Fruit fly (Drosophila melanogaster) whole organism, embryonic: ENCODE results near the gene CG14965.

Experiments used
- CG10209 ChIP-seq: fragments of 200-800 bp; sonication (Bioruptor generic); optimal IDR thresholded peaks from 3 replicates; lab custom pipeline; 2017; ENCODE audit warnings: missing biosample characterization, mild to moderate bottlenecking, missing genetic modification characterization, missing genetic modification reagents
- CG10321 ChIP-seq: fragments of 200-800 bp; sonication (Bioruptor generic); IDR thresholded peaks from 2 replicates; pipeline ENCODE4 v1.3.6; 2022; ENCODE audit warnings: missing biosample characterization, missing genetic modification characterization
- CG11247 ChIP-seq: fragments of 200-800 bp; sonication (Bioruptor generic); IDR thresholded peaks from 2 replicates; pipeline ENCODE4 v1.3.6; 2022; ENCODE audit warnings: missing biosample characterization, missing genetic modification characterization
- CG11456 ChIP-seq: fragments of 200-800 bp; sonication (Bioruptor generic); IDR thresholded peaks from 3 replicates; pipeline ENCODE4 v1.3.6; 2022; ENCODE audit warnings: missing biosample characterization, missing genetic modification characterization
- CG11560 ChIP-seq: fragments of 200-800 bp; sonication (Bioruptor generic); IDR thresholded peaks from 3 replicates; pipeline ENCODE4 v1.3.6; 2022; ENCODE audit warnings: missing biosample characterization, missing genetic modification characterization
- CG14050 ChIP-seq: fragments of 200-800 bp; sonication (Bioruptor generic); IDR thresholded peaks from 3 replicates; pipeline ENCODE4 v1.3.6; 2022; ENCODE audit warnings: missing biosample characterization, missing genetic modification characterization
- CG1603 ChIP-seq: fragments of 200-800 bp; sonication (Bioruptor generic); optimal IDR thresholded peaks from 2 replicates; lab custom pipeline; 2019; ENCODE audit warnings: missing biosample characterization, mild to moderate bottlenecking, missing genetic modification characterization, moderate library complexity
- CG16779 ChIP-seq: fragments of 200-800 bp; sonication (Bioruptor generic); IDR thresholded peaks from 2 replicates; pipeline ENCODE4 v1.3.6; 2022; ENCODE audit warnings: missing biosample characterization, missing genetic modification characterization
- CG17186 ChIP-seq: fragments of 200-800 bp; sonication (Bioruptor generic); optimal IDR thresholded peaks from 3 replicates; lab custom pipeline; 2017; ENCODE audit warnings: missing biosample characterization, missing genetic modification reagents, missing genetic modification characterization
- CG17612 ChIP-seq: fragments of 200-800 bp; sonication (Bioruptor generic); IDR thresholded peaks from 2 replicates; pipeline ENCODE4 v1.3.6; 2022; ENCODE audit warnings: missing biosample characterization, missing genetic modification characterization
- CG17912 ChIP-seq: fragments of 200-800 bp; sonication (Bioruptor generic); optimal IDR thresholded peaks from 2 replicates; lab custom pipeline; 2018; ENCODE audit warnings: missing biosample characterization, mild to moderate bottlenecking, missing genetic modification characterization
- CG18619 ChIP-seq: fragments of 200-800 bp; sonication (Bioruptor generic); optimal IDR thresholded peaks from 3 replicates; lab custom pipeline; 2017; ENCODE audit warnings: missing biosample characterization, mild to moderate bottlenecking, missing genetic modification characterization
- CG2120 ChIP-seq: fragments of 200-800 bp; sonication (Bioruptor generic); optimal IDR thresholded peaks from 3 replicates; lab custom pipeline; 2016; ENCODE audit warnings: missing biosample characterization, missing genetic modification characterization
- CG2889 ChIP-seq: fragments of 200-800 bp; sonication (Bioruptor generic); IDR thresholded peaks from 3 replicates; pipeline ENCODE4 v1.3.6; 2022; ENCODE audit warnings: missing biosample characterization, missing genetic modification characterization
- CG31224 ChIP-seq: fragments of 200-800 bp; sonication (Bioruptor generic); IDR thresholded peaks from 2 replicates; pipeline ENCODE4 v1.3.6; 2022; ENCODE audit warnings: missing biosample characterization, missing genetic modification characterization
- CG6175 ChIP-seq: fragments of 200-800 bp; sonication (Bioruptor generic); IDR thresholded peaks from 3 replicates; pipeline ENCODE4 v1.3.6; 2022; ENCODE audit warnings: missing biosample characterization, missing genetic modification characterization
- CG6254 ChIP-seq: fragments of 200-800 bp; sonication (Bioruptor generic); optimal IDR thresholded peaks from 3 replicates; lab custom pipeline; 2017; ENCODE audit warnings: mild to moderate bottlenecking, missing biosample characterization, missing genetic modification reagents, missing genetic modification characterization
- CG6683 ChIP-seq: fragments of 200-800 bp; sonication (Bioruptor generic); optimal IDR thresholded peaks from 2 replicates; lab custom pipeline; 2017; ENCODE audit warnings: missing biosample characterization, mild to moderate bottlenecking, missing genetic modification characterization, missing genetic modification reagents
- CG6791 ChIP-seq: fragments of 200-800 bp; sonication (Bioruptor generic); IDR thresholded peaks from 3 replicates; pipeline ENCODE4 v1.3.6; 2022; ENCODE audit warnings: missing biosample characterization, missing genetic modification characterization; ENCODE audit not compliant: partially characterized antibody
- CG8089 ChIP-seq: fragments of 200-800 bp; sonication (Bioruptor generic); optimal IDR thresholded peaks from 3 replicates; lab custom pipeline; 2016; ENCODE audit warnings: missing biosample characterization, missing genetic modification characterization
- CG8281 ChIP-seq: fragments of 200-800 bp; sonication (Bioruptor generic); optimal IDR thresholded peaks from 2 replicates; lab custom pipeline; 2018; ENCODE audit warnings: missing biosample characterization, mild to moderate bottlenecking, missing genetic modification characterization, moderate library complexity
- CG8290 ChIP-seq, 3 experiments: fragments of 200-800 bp; sonication (Bioruptor generic); optimal IDR thresholded peaks; 2 replicates each; lab custom pipeline; 2016 to 2019; ENCODE audit warnings: missing biosample characterization in 3 of 3, missing genetic modification characterization in 3 of 3, mild to moderate bottlenecking in 2 of 3, moderate library complexity in 1 of 3
- D ChIP-seq, 2 experiments: fragments of 200-800 bp in 1 of 2; fragments of >200 bp in 1 of 2; sonication (Bioruptor generic) in 1 of 2; optimal IDR thresholded peaks; 2 replicates in 1 of 2; 3 replicates in 1 of 2; lab custom pipeline; 2017; ENCODE audit warnings: mild to moderate bottlenecking in 1 of 2, missing biosample characterization in 1 of 2, missing genetic modification characterization in 1 of 2, missing genetic modification reagents in 1 of 2
- Dll ChIP-seq: fragments of 200-800 bp; sonication (Bioruptor generic); IDR thresholded peaks from 4 replicates; pipeline ENCODE4 v1.3.6; 2022; ENCODE audit warnings: missing biosample characterization, missing genetic modification characterization; ENCODE audit not compliant: partially characterized antibody
- H15 ChIP-seq: fragments of 200-800 bp; sonication (Bioruptor generic); IDR thresholded peaks from 3 replicates; pipeline ENCODE4 v1.3.6; 2022; ENCODE audit warnings: missing biosample characterization, missing genetic modification characterization
- Hr51 ChIP-seq, 2 experiments: fragments of 200-800 bp; sonication (Bioruptor generic); optimal IDR thresholded peaks; 2 replicates in 1 of 2; 3 replicates in 1 of 2; lab custom pipeline; 2016 to 2018; ENCODE audit warnings: missing biosample characterization in 2 of 2, missing genetic modification characterization in 2 of 2, mild to moderate bottlenecking in 1 of 2, moderate library complexity in 1 of 2
- Lpt ChIP-seq: fragments of >200 bp; optimal IDR thresholded peaks from 2 replicates; lab custom pipeline; 2018; ENCODE audit warnings: missing biosample characterization, missing genetic modification characterization
- NC2β ChIP-seq: fragments of 200-800 bp; sonication (Bioruptor generic); optimal IDR thresholded peaks from 2 replicates; lab custom pipeline; 2016; ENCODE audit warnings: missing biosample characterization, missing genetic modification characterization
- NK7.1 ChIP-seq: fragments of 200-800 bp; sonication (Bioruptor generic); optimal IDR thresholded peaks from 3 replicates; lab custom pipeline; 2016; ENCODE audit warnings: missing biosample characterization, missing genetic modification characterization
- Rx ChIP-seq: fragments of 200-800 bp; sonication (Bioruptor generic); IDR thresholded peaks from 2 replicates; pipeline ENCODE4 v1.3.6; 2022; ENCODE audit warnings: missing biosample characterization, missing genetic modification characterization
- Sox102F ChIP-seq: fragments of 200-800 bp; sonication (Bioruptor generic); optimal IDR thresholded peaks from 2 replicates; lab custom pipeline; 2018; ENCODE audit warnings: missing biosample characterization, mild to moderate bottlenecking, missing genetic modification characterization, moderate library complexity
- Sry-δ ChIP-seq: fragments of 200-800 bp; sonication (Bioruptor generic); optimal IDR thresholded peaks from 2 replicates; lab custom pipeline; 2016; ENCODE audit warnings: missing biosample characterization, missing genetic modification characterization
- Ssrp ChIP-seq: fragments of 200-800 bp; sonication (Bioruptor generic); optimal IDR thresholded peaks from 2 replicates; lab custom pipeline; 2018; ENCODE audit warnings: missing biosample characterization, mild to moderate bottlenecking, missing genetic modification characterization, moderate library complexity
- Xbp1 ChIP-seq: fragments of 200-800 bp; sonication (Bioruptor generic); optimal IDR thresholded peaks from 3 replicates; lab custom pipeline; 2016; ENCODE audit warnings: missing biosample characterization, mild to moderate bottlenecking, missing genetic modification characterization
- br ChIP-seq: fragments of >200 bp; optimal IDR thresholded peaks from 2 replicates; lab custom pipeline; 2017
- cad ChIP-seq: fragments of >200 bp; optimal IDR thresholded peaks from 2 replicates; lab custom pipeline; 2017; ENCODE audit warnings: missing biosample characterization, missing genetic modification characterization
- da ChIP-seq: fragments of 200-800 bp; sonication (Bioruptor generic); optimal IDR thresholded peaks from 2 replicates; lab custom pipeline; 2016; ENCODE audit warnings: missing biosample characterization, missing genetic modification characterization
- disco-r ChIP-seq: fragments of 200-800 bp; sonication (Bioruptor generic); optimal IDR thresholded peaks from 2 replicates; lab custom pipeline; 2016; ENCODE audit warnings: missing biosample characterization, missing genetic modification characterization
- hb ChIP-seq: fragments of 200-800 bp; sonication (Bioruptor generic); IDR thresholded peaks from 3 replicates; pipeline ENCODE4 v1.3.6; 2022; ENCODE audit warnings: missing biosample characterization, missing genetic modification characterization; ENCODE audit not compliant: partially characterized antibody
- ind ChIP-seq: fragments of 200-800 bp; sonication (Bioruptor generic); optimal IDR thresholded peaks from 3 replicates; lab custom pipeline; 2016; ENCODE audit warnings: missing biosample characterization, missing genetic modification characterization
- jumu ChIP-seq: fragments of 200-800 bp; sonication (Bioruptor generic); optimal IDR thresholded peaks from 3 replicates; lab custom pipeline; 2016; ENCODE audit warnings: missing biosample characterization, missing genetic modification characterization
- kay ChIP-seq: fragments of 200-800 bp; sonication (Bioruptor generic); optimal IDR thresholded peaks from 2 replicates; lab custom pipeline; 2016; ENCODE audit warnings: missing biosample characterization, missing genetic modification characterization
- lola ChIP-seq, 3 experiments: fragments of >200 bp in 2 of 3; fragments of 200-800 bp in 1 of 3; sonication (Bioruptor generic) in 1 of 3; optimal IDR thresholded peaks; 2 replicates each; lab custom pipeline; 2017 to 2019; ENCODE audit warnings: missing biosample characterization in 3 of 3, missing genetic modification characterization in 3 of 3, mild to moderate bottlenecking in 1 of 3, moderate library complexity in 1 of 3
- lov ChIP-seq, 2 experiments: fragments of 200-800 bp in 1 of 2; fragments of >200 bp in 1 of 2; sonication (Bioruptor generic) in 1 of 2; IDR thresholded peaks in 1 of 2; optimal IDR thresholded peaks in 1 of 2; 2 replicates in 1 of 2; 3 replicates in 1 of 2; pipeline versions ENCODE4 v1.3.6 to Lab custom; 2017 to 2022; ENCODE audit warnings: missing biosample characterization in 1 of 2, missing genetic modification characterization in 1 of 2
- maf-S ChIP-seq: fragments of 200-800 bp; sonication (Bioruptor generic); optimal IDR thresholded peaks from 2 replicates; lab custom pipeline; 2016; ENCODE audit warnings: missing biosample characterization, missing genetic modification characterization
- otp ChIP-seq: fragments of 200-800 bp; sonication (Bioruptor generic); IDR thresholded peaks from 3 replicates; pipeline ENCODE4, ENCODE4 v1.3.6; 2022; ENCODE audit warnings: missing biosample characterization, missing genetic modification characterization
- pita ChIP-seq: fragments of 200-800 bp; sonication (Bioruptor generic); optimal IDR thresholded peaks from 2 replicates; lab custom pipeline; 2017; ENCODE audit warnings: missing biosample characterization, mild to moderate bottlenecking, missing genetic modification characterization
- pzg ChIP-seq: fragments of 200-800 bp; sonication (Bioruptor generic); optimal IDR thresholded peaks from 3 replicates; lab custom pipeline; 2018; ENCODE audit warnings: missing biosample characterization, mild to moderate bottlenecking, missing genetic modification characterization, moderate library complexity
- tup ChIP-seq: fragments of 200-800 bp; sonication (Bioruptor generic); optimal IDR thresholded peaks from 2 replicates; lab custom pipeline; 2016; ENCODE audit warnings: missing biosample characterization, mild to moderate bottlenecking, missing genetic modification characterization, moderate library complexity

Gene CG14965

dm6 chr3L:3194059-3194458 is 1.8 kb upstream of the CG14965 start (continued):
- TF ChIP-seq disco-r (GFP tag; lab: Kevin White, UChicago) (peak; percentile 28), tup (GFP tag; lab: Kevin White, UChicago) (peak; percentile 77), CG10209 (GFP tag; lab: Kevin White, UChicago) (peak; percentile 92), CG2120 (peak; percentile 84), CG8281 (tag; lab: Kevin White, UChicago) (peak; percentile 77), CG11247 (GFP tag; lab: Robert Waterston, UW) (peak; percentile 92), hb (GFP tag; lab: Robert Waterston, UW) (no peak), CG17612 (GFP tag; lab: Robert Waterston, UW) (peak; percentile 70), ind (GFP tag; lab: Kevin White, UChicago) (peak; percentile 88), CG11560 (tag; lab: Robert Waterston, UW) (peak; percentile 68; the same call in 2 of the 3 replicates), kay (GFP tag; lab: Kevin White, UChicago) (peak; percentile 80), CG6683 (GFP tag; lab: Kevin White, UChicago) (peak; percentile 86), CG8290 (GFP tag; optimal IDR thresholded peaks at IDR 0.05; lab: Kevin White, UChicago) (peak; percentile 75), CG8290 (tag; optimal IDR thresholded peaks at IDR 0.05; lab: Kevin White, UChicago) (peak in 1 of 2 experiments; percentile 82), otp (GFP tag; lab: Robert Waterston, UW) (peak; percentile 92; the same call in 2 of the 3 replicates), maf-S (no peak), Sox102F (GFP tag; lab: Kevin White, UChicago) (peak; percentile 96), CG17186 (GFP tag; lab: Kevin White, UChicago) (peak; percentile 47), jumu (peak; percentile 29), lola (GFP tag; optimal IDR thresholded peaks at IDR 0.05; lab: Kevin White, UChicago) (peak in 1 of 3 experiments; percentile 88), CG8089 (GFP tag; lab: Kevin White, UChicago) (no peak), H15 (GFP tag; lab: Robert Waterston, UW) (peak; percentile 91), da (GFP tag; lab: Kevin White, UChicago) (peak; percentile 13), D (optimal IDR thresholded peaks at IDR 0.05; lab: Kevin White, UChicago) (no peak), D (GFP tag; optimal IDR thresholded peaks at IDR 0.05; lab: Kevin White, UChicago) (peak; percentile 93), CG2889 (GFP tag; lab: Robert Waterston, UW) (peak; percentile 81), CG17912 (no peak), Lpt (GFP tag; lab: Kevin White, UChicago) (no peak), Xbp1 (GFP tag; lab: Kevin White, UChicago) (peak; percentile 93), CG16779 (peak; percentile 84; the same call in 1 of the 2 replicates), CG11456 (GFP tag; lab: Robert Waterston, UW) (peak; percentile 91), CG10321 (GFP tag; lab: Robert Waterston, UW) (peak; percentile 76), NK7.1 (GFP tag; lab: Kevin White, UChicago) (peak; percentile 46), NC2β (GFP tag; lab: Kevin White, UChicago) (peak; percentile 43), pzg (GFP tag; lab: Kevin White, UChicago) (peak; percentile 12), CG6791 (no peak), Ssrp (tag; lab: Kevin White, UChicago) (peak; percentile 91), CG14050 (GFP tag; lab: Robert Waterston, UW) (peak; percentile 88), pita (GFP tag; lab: Kevin White, UChicago) (no peak), Rx (GFP tag; lab: Robert Waterston, UW) (peak; percentile 93), CG1603 (peak; percentile 88), Sry-δ (peak; percentile 5), CG6254 (GFP tag; lab: Kevin White, UChicago) (peak; percentile 93), Hr51 (GFP tag; optimal IDR thresholded peaks at IDR 0.05; lab: Kevin White, UChicago) (peak; percentile 72 to 95), CG31224 (peak; percentile 86), br (lab: Kevin White, UChicago) (no peak), CG6175 (GFP tag; lab: Robert Waterston, UW) (peak; percentile 82), CG18619 (peak; percentile 90), cad (GFP tag; lab: Kevin White, UChicago) (no peak), lov (optimal IDR thresholded peaks at IDR 0.05; lab: Kevin White, UChicago) (no peak), lov (GFP tag; IDR thresholded peaks at IDR 0.05; lab: Robert Waterston, UW) (peak; percentile 88), Dll (GFP tag; lab: Robert Waterston, UW) (no peak)
